Worm (Caenorhabditis elegans) whole organism, young adult: ENCODE measurements around the gene T16G12.8.
A peak's percentile ranks its signal among the peaks of the same experiment; 100 is the strongest.

ENCODE experiments used
- B0336.3 ChIP-seq: fragments of 200-800 bp; sonication (Bioruptor generic); IDR thresholded peaks from 2 replicates; pipeline ENCODE4 v1.3.6; 2022; ENCODE audit warnings: missing genetic modification characterization, missing compliant biosample characterization
- F23B12.7 ChIP-seq: sonication (generic microtip); optimal IDR thresholded peaks from 2 replicates; lab custom pipeline; 2017; ENCODE audit warnings: missing genetic modification characterization, mild to moderate bottlenecking, missing compliant biosample characterization, antibody characterized with exemption, moderate library complexity; ENCODE audit not compliant: insufficient read depth
- F33H1.4 ChIP-seq: fragments of 200-800 bp; sonication (Bioruptor generic); IDR thresholded peaks from 2 replicates; pipeline ENCODE4 v1.3.6; 2022; ENCODE audit warnings: missing genetic modification reagents, missing genetic modification characterization, missing compliant biosample characterization
- F57C9.4 ChIP-seq: sonication (generic microtip); optimal IDR thresholded peaks from 2 replicates; lab custom pipeline; 2017; ENCODE audit warnings: mild to moderate bottlenecking, missing genetic modification characterization, missing compliant biosample characterization
- akir-1 ChIP-seq: fragments of 200-800 bp; sonication (Bioruptor generic); optimal IDR thresholded peaks from 2 replicates; lab custom pipeline; 2018; ENCODE audit warnings: mild to moderate bottlenecking, missing genetic modification characterization, moderate library complexity, missing compliant biosample characterization
- aptf-3 ChIP-seq: fragments of 200-800 bp; sonication (Bioruptor generic); IDR thresholded peaks from 2 replicates; pipeline ENCODE4 v1.3.6; 2022; ENCODE audit warnings: missing genetic modification characterization, missing compliant biosample characterization
- atf-7 ChIP-seq: sonication (generic microtip); optimal IDR thresholded peaks from 2 replicates; lab custom pipeline; 2017; ENCODE audit warnings: mild to moderate bottlenecking, missing genetic modification characterization, missing compliant biosample characterization
- attf-3 ChIP-seq: fragments of 200-800 bp; sonication (Bioruptor generic); conservative IDR thresholded peaks from 2 replicates; pipeline ENCODE4 v1.3.6; 2022; ENCODE audit warnings: missing genetic modification reagents, missing genetic modification characterization, missing compliant biosample characterization
- ccch-3 ChIP-seq: fragments of 200-800 bp; sonication (Bioruptor generic); optimal IDR thresholded peaks from 2 replicates; lab custom pipeline; 2018; ENCODE audit warnings: mild to moderate bottlenecking, missing genetic modification characterization, missing compliant biosample characterization
- ceh-27 ChIP-seq: fragments of 200-800 bp; sonication (Bioruptor generic); optimal IDR thresholded peaks from 2 replicates; lab custom pipeline; 2018; ENCODE audit warnings: mild to moderate bottlenecking, missing genetic modification characterization, moderate library complexity, missing compliant biosample characterization
- ceh-58 ChIP-seq: fragments of 200-800 bp; sonication (Bioruptor generic); IDR thresholded peaks from 2 replicates; pipeline ENCODE4 v1.3.6; 2022; ENCODE audit warnings: missing genetic modification characterization, missing compliant biosample characterization
- ceh-79 ChIP-seq: sonication (generic microtip); optimal IDR thresholded peaks from 2 replicates; lab custom pipeline; 2017; ENCODE audit warnings: mild to moderate bottlenecking, missing genetic modification characterization, missing compliant biosample characterization
- ceh-91 ChIP-seq: fragments of 200-800 bp; sonication (Bioruptor generic); IDR thresholded peaks from 2 replicates; pipeline ENCODE4 v1.3.6; 2022; ENCODE audit warnings: missing genetic modification reagents, missing genetic modification characterization, missing compliant biosample characterization
- dpl-1 ChIP-seq: fragments of 150-350 bp; optimal IDR thresholded peaks from 2 replicates; lab custom pipeline; 2014; ENCODE audit warnings: missing biosample characterization, missing genetic modification reagents, missing genetic modification characterization
- egl-18 ChIP-seq: fragments of 200-800 bp; sonication (Bioruptor generic); IDR thresholded peaks from 2 replicates; pipeline ENCODE4 v1.3.6; 2022; ENCODE audit warnings: missing genetic modification reagents, missing genetic modification characterization, missing compliant biosample characterization
- egrh-3 ChIP-seq: fragments of 200-800 bp; sonication (Bioruptor generic); IDR thresholded peaks from 2 replicates; pipeline ENCODE4 v1.3.6; 2022; ENCODE audit warnings: missing genetic modification reagents, missing genetic modification characterization, missing compliant biosample characterization
- fkh-3 ChIP-seq: sonication (generic microtip); optimal IDR thresholded peaks from 2 replicates; lab custom pipeline; 2016; ENCODE audit warnings: mild to moderate bottlenecking, missing genetic modification characterization, missing compliant biosample characterization
- him-1 ChIP-seq: sonication (generic microtip); optimal IDR thresholded peaks from 2 replicates; lab custom pipeline; 2016; ENCODE audit warnings: missing genotype, missing genetic modification reagents, missing genetic modification characterization, missing compliant biosample characterization
- hmg-20 ChIP-seq: fragments of 200-800 bp; sonication (Bioruptor generic); IDR thresholded peaks from 2 replicates; pipeline ENCODE4 v1.3.6; 2022; ENCODE audit warnings: missing genetic modification reagents, missing genetic modification characterization, missing compliant biosample characterization
- hsf-1 ChIP-seq: fragments of 200-800 bp; sonication (Bioruptor generic); IDR thresholded peaks from 2 replicates; pipeline ENCODE4 v1.3.6; 2022; ENCODE audit warnings: missing genetic modification reagents, missing genetic modification characterization, missing compliant biosample characterization
- let-607 ChIP-seq, 2 experiments: fragments of 200-800 bp in 1 of 2; sonication (Bioruptor generic) in 1 of 2; sonication (generic microtip) in 1 of 2; optimal IDR thresholded peaks; 2 replicates each; lab custom pipeline; 2016 to 2018; ENCODE audit warnings: mild to moderate bottlenecking in 2 of 2, missing compliant biosample characterization in 2 of 2, missing genetic modification characterization in 2 of 2, moderate library complexity in 2 of 2, missing genotype in 1 of 2
- lin-40 ChIP-seq: sonication (generic microtip); optimal IDR thresholded peaks from 2 replicates; lab custom pipeline; 2016; ENCODE audit warnings: missing genetic modification characterization, mild to moderate bottlenecking, missing compliant biosample characterization, missing genotype, missing genetic modification reagents
- lsl-1 ChIP-seq: fragments of 200-800 bp; sonication (Bioruptor generic); optimal IDR thresholded peaks from 2 replicates; lab custom pipeline; 2018; ENCODE audit warnings: mild to moderate bottlenecking, missing genetic modification characterization, moderate library complexity, missing compliant biosample characterization
- madf-3 ChIP-seq: fragments of 200-800 bp; sonication (Bioruptor generic); IDR thresholded peaks from 2 replicates; pipeline ENCODE4 v1.3.6; 2022; ENCODE audit warnings: missing genetic modification reagents, missing genetic modification characterization, missing compliant biosample characterization
- madf-6 ChIP-seq: fragments of 200-800 bp; sonication (Bioruptor generic); IDR thresholded peaks from 2 replicates; pipeline ENCODE4 v1.3.6; 2022; ENCODE audit warnings: missing genetic modification reagents, missing genetic modification characterization, missing compliant biosample characterization
- mcd-1 ChIP-seq: fragments of 200-800 bp; sonication (Bioruptor generic); IDR thresholded peaks from 2 replicates; pipeline ENCODE4 v1.3.6; 2022; ENCODE audit warnings: missing genetic modification reagents, missing genetic modification characterization, missing compliant biosample characterization
- mel-28 ChIP-seq: sonication (generic microtip); optimal IDR thresholded peaks from 2 replicates; lab custom pipeline; 2016; ENCODE audit warnings: borderline replicate concordance, mild to moderate bottlenecking, missing genetic modification characterization, missing compliant biosample characterization
- nhr-179 ChIP-seq: sonication (generic microtip); optimal IDR thresholded peaks from 2 replicates; lab custom pipeline; 2016; ENCODE audit warnings: mild to moderate bottlenecking, missing genetic modification characterization, missing compliant biosample characterization
- nhr-27 ChIP-seq: fragments of 200-800 bp; sonication (Bioruptor generic); optimal IDR thresholded peaks from 2 replicates; lab custom pipeline; 2018; ENCODE audit warnings: mild to moderate bottlenecking, missing genetic modification characterization, moderate library complexity, missing compliant biosample characterization
- nhr-80 ChIP-seq: sonication (generic microtip); optimal IDR thresholded peaks from 2 replicates; lab custom pipeline; 2016; ENCODE audit warnings: missing genetic modification characterization, missing compliant biosample characterization
- pbrm-1 ChIP-seq: fragments of 200-800 bp; sonication (Bioruptor generic); IDR thresholded peaks from 2 replicates; pipeline ENCODE4 v1.3.6; 2022; ENCODE audit warnings: missing genetic modification reagents, missing genetic modification characterization, missing compliant biosample characterization
- sptf-2 ChIP-seq: fragments of 200-800 bp; sonication (Bioruptor generic); optimal IDR thresholded peaks from 2 replicates; lab custom pipeline; 2018; ENCODE audit warnings: mild to moderate bottlenecking, missing genetic modification characterization, missing compliant biosample characterization
- tbp1 ChIP-seq: fragments of 200-800 bp; sonication (Bioruptor generic); optimal IDR thresholded peaks from 2 replicates; lab custom pipeline; 2018; ENCODE audit warnings: mild to moderate bottlenecking, missing genetic modification characterization, missing compliant biosample characterization
- unc-62 ChIP-seq: fragments of 150-350 bp; optimal IDR thresholded peaks from 2 replicates; lab custom pipeline; 2014; ENCODE audit warnings: missing biosample characterization, missing genetic modification reagents, missing genetic modification characterization
- ztf-18 ChIP-seq: sonication (generic microtip); optimal IDR thresholded peaks from 2 replicates; lab custom pipeline; 2016; ENCODE audit warnings: missing genotype, mild to moderate bottlenecking, missing genetic modification characterization, missing compliant biosample characterization
- ztf-22 ChIP-seq: fragments of 200-800 bp; sonication (Bioruptor generic); optimal IDR thresholded peaks from 2 replicates; lab custom pipeline; 2018; ENCODE audit warnings: mild to moderate bottlenecking, missing genetic modification characterization, moderate library complexity, missing compliant biosample characterization
- ztf-25 ChIP-seq: fragments of 200-800 bp; sonication (Bioruptor generic); IDR thresholded peaks from 2 replicates; pipeline ENCODE4 v1.3.6; 2022; ENCODE audit warnings: missing genetic modification reagents, missing genetic modification characterization, missing compliant biosample characterization
- ztf-28 ChIP-seq: fragments of 200-800 bp; sonication (Bioruptor generic); IDR thresholded peaks from 2 replicates; pipeline ENCODE4 v1.3.6; 2022; ENCODE audit warnings: missing genetic modification reagents, missing genetic modification characterization, missing compliant biosample characterization
- ztf-3 ChIP-seq: fragments of 200-800 bp; sonication (Bioruptor generic); optimal IDR thresholded peaks from 2 replicates; lab custom pipeline; 2018; ENCODE audit warnings: mild to moderate bottlenecking, missing genetic modification characterization, missing compliant biosample characterization

T16G12.8 gene

DNA sequence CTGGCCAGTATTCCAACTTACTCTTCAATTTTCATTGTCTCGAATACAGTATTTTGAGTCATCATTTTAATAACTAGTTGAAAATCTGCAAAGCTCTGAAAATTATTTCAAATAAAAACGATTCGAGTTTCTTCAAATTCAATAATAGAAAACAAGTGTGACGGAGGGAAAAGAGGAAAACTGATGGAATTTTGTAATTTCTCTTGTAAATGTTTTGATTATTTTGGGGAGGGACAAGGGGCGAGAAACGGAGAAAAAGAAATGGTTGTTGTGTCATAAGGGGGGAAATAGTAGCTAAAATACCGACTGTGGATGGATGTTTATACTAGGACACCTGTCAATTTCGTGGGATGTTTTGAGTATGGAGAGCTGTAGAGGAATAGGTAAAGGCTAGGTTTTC is 19.0 kb downstream of the T16G12.8 start, which contains the start of gene T16G12.9 (continued):
- TF ChIP-seq F57C9.4 (tag; lab: Kevin White, UChicago), result no peak
- TF ChIP-seq sptf-2 (GFP tag; lab: Kevin White, UChicago), result no peak
- TF ChIP-seq lin-40, result no peak
- TF ChIP-seq hsf-1 (GFP tag; lab: Robert Waterston, UW), result no peak
- no peak for TF ChIP-seq tbp1 (GFP tag; lab: Kevin White, UChicago)
- TF ChIP-seq, all 124 proteins: peak for 0

DNA sequence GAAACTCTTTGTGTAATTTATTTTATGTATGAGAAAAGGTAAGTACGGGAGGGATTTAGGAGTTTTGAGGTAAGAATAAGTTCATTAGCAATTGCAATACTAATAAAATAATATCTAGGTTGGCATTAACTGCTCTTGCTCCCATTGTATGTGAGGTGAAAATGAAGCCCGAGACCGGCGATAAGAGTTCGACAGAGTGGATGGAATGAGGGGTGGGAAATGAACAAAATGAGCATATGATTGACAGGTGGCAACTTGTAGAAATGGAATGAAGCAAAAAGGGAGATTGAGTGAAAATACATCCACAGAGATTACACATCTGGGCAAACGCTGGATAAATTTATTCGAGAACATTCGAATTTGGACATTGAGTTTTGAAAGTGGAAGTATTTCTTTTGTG is 19.7 kb downstream of the T16G12.8 start:
- TF ChIP-seq pbrm-1 (GFP tag; lab: Robert Waterston, UW), result no peak
- peak; percentile 8 for TF ChIP-seq unc-62
- TF ChIP-seq mel-28 (tag; lab: Kevin White, UChicago), result no peak
- no peak for TF ChIP-seq madf-3 (GFP tag; lab: Robert Waterston, UW)
- peak in 1 of 2 experiments; percentile 68 for TF ChIP-seq let-607 (tag; optimal IDR thresholded peaks at IDR 0.05; lab: Kevin White, UChicago)
- TF ChIP-seq ceh-79 (tag; lab: Kevin White, UChicago), result no peak
- TF ChIP-seq nhr-80 (tag; lab: Kevin White, UChicago), result peak; percentile 34
- TF ChIP-seq egl-18 (GFP tag; lab: Robert Waterston, UW), result no peak
- no peak for TF ChIP-seq lsl-1

DNA sequence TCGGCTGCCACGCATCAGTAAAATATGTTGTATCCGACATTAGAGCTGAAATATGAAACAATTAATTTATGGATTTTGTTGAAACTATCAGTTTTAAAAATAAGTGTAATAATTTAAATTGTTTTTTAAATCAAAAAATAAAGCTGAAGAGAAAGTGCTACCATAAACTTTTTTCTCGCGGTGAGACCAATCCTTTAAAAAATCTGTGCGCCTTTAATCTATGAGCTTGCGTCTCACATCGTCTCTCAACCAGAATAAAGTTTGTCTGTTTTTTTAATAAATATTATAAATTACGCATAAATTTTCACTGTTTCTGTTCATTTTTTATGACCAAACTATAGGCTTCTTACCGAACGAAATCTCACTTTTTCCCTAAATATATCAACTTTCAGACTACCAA is 24.1 kb downstream of the T16G12.8 start, which contains the start of gene T16H12.3:
Gene T16H12.3, minus strand, starts transcription at position 51 of the 400 bp plus-strand sequence.
- TF ChIP-seq ztf-22 (GFP tag; lab: Kevin White, UChicago) (no peak), F33H1.4 (GFP tag; lab: Robert Waterston, UW) (peak; percentile 64), ztf-3 (GFP tag; lab: Kevin White, UChicago) (no peak), B0336.3 (GFP tag; lab: Robert Waterston, UW) (no peak), lsl-1 (peak; percentile 67), mcd-1 (GFP tag; lab: Robert Waterston, UW) (no peak), madf-6 (GFP tag; lab: Robert Waterston, UW) (peak; percentile 38; the same call in 1 of the 2 replicates), him-1 (no peak)

ce11 chrIII:10085103-10085502 is 26.0 kb downstream of the T16G12.8 start, which contains the start of gene T16H12.13:
Gene T16H12.13 (plus strand): TSS chrIII:10085403.
- TF ChIP-seq egrh-3 (GFP tag; lab: Robert Waterston, UW) (no peak), him-1 (no peak), atf-7 (tag; lab: Kevin White, UChicago) (no peak), hmg-20 (GFP tag; lab: Robert Waterston, UW) (no peak), lsl-1 (no peak)

DNA sequence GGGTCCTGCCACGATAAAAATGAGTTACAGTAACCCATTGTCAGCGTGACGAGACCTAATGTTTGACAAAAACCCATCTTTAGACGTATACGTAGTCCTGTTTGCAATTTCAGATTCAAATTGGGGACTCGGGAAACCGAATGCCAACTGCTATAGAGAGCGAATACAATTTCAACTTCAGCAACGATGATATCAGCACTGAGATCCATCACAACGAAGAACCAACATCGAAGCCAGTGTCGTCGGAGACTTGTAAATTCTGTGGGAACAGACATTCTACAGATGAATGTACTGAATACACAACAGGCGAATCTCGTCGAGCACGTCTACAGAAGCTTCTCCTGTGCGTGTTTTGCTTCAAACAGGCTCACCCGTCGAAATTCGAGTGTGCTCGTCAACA is 26.5 kb downstream of the T16G12.8 start:
- TF ChIP-seq ceh-58 (GFP tag; lab: Robert Waterston, UW), result no peak
- TF ChIP-seq ztf-28 (GFP tag; lab: Robert Waterston, UW), result 0 out of 2 replicates have a peak, but pooled peaks have one; percentile 21

DNA sequence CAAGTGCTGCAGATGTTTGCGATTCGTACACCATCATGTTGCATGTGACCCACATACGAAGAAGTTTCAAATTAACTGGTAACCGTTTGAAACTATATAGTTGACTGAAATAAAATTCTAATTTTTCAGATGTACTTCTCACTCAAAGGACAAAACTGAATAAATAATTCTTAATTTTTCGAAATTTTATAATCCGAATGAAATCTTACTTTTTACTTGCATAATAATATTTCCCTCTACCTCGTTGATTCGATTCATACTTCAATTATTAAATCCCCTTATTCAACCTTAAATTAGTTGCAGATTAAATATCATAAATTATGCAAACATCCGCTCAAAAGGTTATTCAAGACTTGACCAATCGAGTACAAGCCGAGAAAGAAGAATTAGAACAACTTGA is 26.9 kb downstream of the T16G12.8 start, which contains the start of gene T16H12.2:
Gene T16H12.2, plus strand, starts transcription at position 301 of the 400 bp plus-strand sequence.
- TF ChIP-seq ceh-79 (tag; lab: Kevin White, UChicago), result no peak
- no peak for TF ChIP-seq ceh-58 (GFP tag; lab: Robert Waterston, UW)
- TF ChIP-seq dpl-1, result no peak
- TF ChIP-seq fkh-3 (tag; lab: Kevin White, UChicago), result no peak
- TF ChIP-seq ccch-3 (GFP tag; lab: Kevin White, UChicago), result no peak
- TF ChIP-seq ztf-25 (GFP tag; lab: Robert Waterston, UW), result no peak
- TF ChIP-seq nhr-27 (tag; lab: Kevin White, UChicago), result no peak
- TF ChIP-seq unc-62, result no peak
- TF ChIP-seq ceh-27, result no peak
- TF ChIP-seq akir-1 (GFP tag; lab: Kevin White, UChicago), result no peak
- TF ChIP-seq ceh-91 (GFP tag; lab: Robert Waterston, UW), result no peak
- no peak for TF ChIP-seq nhr-179 (tag; lab: Kevin White, UChicago)
- TF ChIP-seq attf-3 (GFP tag; lab: Robert Waterston, UW), result no peak
- no peak for TF ChIP-seq ztf-18 (tag; lab: Kevin White, UChicago)
- TF ChIP-seq F23B12.7 (tag; lab: Kevin White, UChicago), result no peak
- TF ChIP-seq aptf-3 (GFP tag; lab: Robert Waterston, UW), result no peak
- TF ChIP-seq, all 124 proteins: peak for 0
